Worm (Caenorhabditis elegans) whole organism, L3 larva: Measurements from ENCODE around the gene ooc-5.

Experiments used
- ZK546.5 ChIP-seq: sonication (generic microtip); optimal IDR thresholded peaks from 2 replicates; lab custom pipeline; 2017; ENCODE audit warnings: missing biosample characterization, missing genetic modification characterization
- fkh-10 ChIP-seq: sonication (generic microtip); optimal IDR thresholded peaks from 2 replicates; lab custom pipeline; 2017; ENCODE audit warnings: missing biosample characterization, missing genetic modification reagents, missing genetic modification characterization
- mdl-1 ChIP-seq: fragments of 150-350 bp; optimal IDR thresholded peaks from 2 replicates; lab custom pipeline; 2014; ENCODE audit warnings: missing biosample characterization, missing genetic modification characterization
- sea-2 ChIP-seq: fragments of 150-350 bp; sonication (generic microtip); optimal IDR thresholded peaks from 4 replicates; lab custom pipeline; 2014; ENCODE audit warnings: missing biosample characterization, missing genetic modification reagents, missing genetic modification characterization
- skn-1 ChIP-seq: fragments of 150-350 bp; optimal IDR thresholded peaks from 2 replicates; lab custom pipeline; 2014; ENCODE audit warnings: missing biosample characterization, missing genetic modification characterization

DNA sequence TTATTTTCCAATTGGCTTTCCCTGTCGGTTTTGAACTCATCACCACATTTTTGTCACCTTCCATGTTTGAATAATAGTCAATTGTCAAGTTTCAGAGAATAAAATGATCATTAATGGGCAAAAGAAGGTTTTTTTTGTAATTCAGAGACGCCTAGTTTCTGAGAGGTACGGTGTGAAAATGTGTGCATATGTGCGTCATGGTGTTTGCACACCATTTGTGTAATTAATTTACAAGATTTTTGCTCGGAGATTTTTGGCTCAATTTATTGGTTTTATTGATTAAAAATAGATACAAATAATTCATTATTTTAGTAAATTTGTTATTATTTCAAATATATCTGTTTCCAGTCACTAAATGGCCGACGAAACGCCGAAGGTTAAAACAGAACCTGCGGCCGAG is 4.5 kb downstream of the ooc-5 start, which contains the start of the genes F44G4.3 and tdp-1:
- TF ChIP-seq mdl-1 (tag; lab: Kevin White, UChicago) (no peak), sea-2 (GFP tag; lab: Kevin White, UChicago) (no peak), skn-1 (tag; lab: Kevin White, UChicago) (no peak), ZK546.5 (tag; lab: Kevin White, UChicago) (no peak), fkh-10 (GFP tag; lab: Kevin White, UChicago) (no peak)
